Worm (Caenorhabditis elegans) whole organism, midembryonic: ENCODE results near the gene gly-13.

Source experiments
- med-1 ChIP-seq: sonication (generic microtip); optimal IDR thresholded peaks from 2 replicates; lab custom pipeline; 2017; ENCODE audit warnings: missing genetic modification characterization, mild to moderate bottlenecking, missing compliant biosample characterization, antibody characterized with exemption, missing genetic modification reagents; ENCODE audit not compliant: insufficient read depth
- ref-1 ChIP-seq: fragments of 200-800 bp; sonication (Bioruptor generic); conservative IDR thresholded peaks from 2 replicates; pipeline ENCODE4 v1.3.6; 2022; ENCODE audit warnings: missing genetic modification reagents, missing genetic modification characterization, missing compliant biosample characterization
- tab-1 ChIP-seq: fragments of 200-800 bp; sonication (Bioruptor generic); IDR thresholded peaks from 2 replicates; pipeline ENCODE4 v1.3.6; 2022; ENCODE audit warnings: missing genetic modification characterization, missing compliant biosample characterization
- ztf-23 ChIP-seq: fragments of 200-800 bp; sonication (Bioruptor generic); IDR thresholded peaks from 2 replicates; pipeline ENCODE4 v1.3.6; 2022; ENCODE audit warnings: missing genetic modification reagents, missing genetic modification characterization, missing compliant biosample characterization
- ztf-29 ChIP-seq: fragments of 200-800 bp; sonication (Bioruptor generic); IDR thresholded peaks from 2 replicates; pipeline ENCODE4 v1.3.6; 2022; ENCODE audit warnings: missing genetic modification reagents, missing genetic modification characterization, missing compliant biosample characterization

ce11 chrX:9314397-9314796 lies 18.0 kb upstream of the gly-13 start, which contains the start of gene ttr-38:
- TF ChIP-seq ztf-23 (no peak), ref-1 (GFP tag; lab: Robert Waterston, UW) (no peak), tab-1 (GFP tag; lab: Robert Waterston, UW) (no peak), med-1 (GFP tag; lab: Kevin White, UChicago) (no peak), ztf-29 (GFP tag; lab: Robert Waterston, UW) (no peak)
